Fruit fly (Drosophila melanogaster) whole organism, pupa: ENCODE results near the gene Srp19.

Experiments used
- CG12605 ChIP-seq: fragments of 200-800 bp; sonication (Bioruptor generic); IDR thresholded peaks from 2 replicates; pipeline ENCODE4 v1.3.6; 2022; ENCODE audit warnings: missing biosample characterization, missing genetic modification characterization
- CG13204 ChIP-seq: fragments of 200-800 bp; sonication (Bioruptor generic); optimal IDR thresholded peaks from 2 replicates; lab custom pipeline; 2018; ENCODE audit warnings: missing biosample characterization, mild to moderate bottlenecking, missing genetic modification characterization, moderate library complexity
- CG14655 ChIP-seq: fragments of 200-800 bp; sonication (Bioruptor generic); optimal IDR thresholded peaks from 3 replicates; lab custom pipeline; 2017; ENCODE audit warnings: mild to moderate bottlenecking, missing biosample characterization, missing genetic modification reagents, missing genetic modification characterization
- CG15710 ChIP-seq: fragments of 200-800 bp; sonication (Bioruptor generic); optimal IDR thresholded peaks from 2 replicates; lab custom pipeline; 2018; ENCODE audit warnings: missing biosample characterization, mild to moderate bottlenecking, missing genetic modification characterization, moderate library complexity
- CG17806 ChIP-seq: fragments of 200-800 bp; sonication (Bioruptor generic); optimal IDR thresholded peaks from 2 replicates; lab custom pipeline; 2018; ENCODE audit warnings: missing biosample characterization, mild to moderate bottlenecking, missing genetic modification characterization, moderate library complexity
- CG32121 ChIP-seq: fragments of 200-800 bp; sonication (Bioruptor generic); IDR thresholded peaks from 2 replicates; pipeline ENCODE4 v1.3.6; 2022; ENCODE audit warnings: missing biosample characterization, missing genetic modification characterization
- CG4496 ChIP-seq: fragments of 200-800 bp; sonication (Bioruptor generic); IDR thresholded peaks from 3 replicates; pipeline ENCODE4 v1.3.6; 2022; ENCODE audit warnings: missing biosample characterization, missing genetic modification characterization
- CG8159 ChIP-seq: fragments of 200-800 bp; sonication (Bioruptor generic); optimal IDR thresholded peaks from 3 replicates; lab custom pipeline; 2018; ENCODE audit warnings: missing biosample characterization, mild to moderate bottlenecking, missing genetic modification characterization, moderate library complexity
- CG8301 ChIP-seq: fragments of 200-800 bp; sonication (Bioruptor generic); optimal IDR thresholded peaks from 2 replicates; lab custom pipeline; 2018; ENCODE audit warnings: missing biosample characterization, mild to moderate bottlenecking, missing genetic modification characterization
- CG9948 ChIP-seq: fragments of 200-800 bp; sonication (Bioruptor generic); optimal IDR thresholded peaks from 2 replicates; lab custom pipeline; 2018; ENCODE audit warnings: missing biosample characterization, mild to moderate bottlenecking, missing genetic modification characterization, moderate library complexity
- D1 ChIP-seq: fragments of 200-800 bp; sonication (Bioruptor generic); optimal IDR thresholded peaks from 2 replicates; lab custom pipeline; 2018; ENCODE audit warnings: missing biosample characterization, mild to moderate bottlenecking, missing genetic modification characterization, moderate library complexity
- EcR ChIP-seq: fragments of 200-800 bp; sonication (Bioruptor generic); optimal IDR thresholded peaks from 3 replicates; lab custom pipeline; 2019; ENCODE audit warnings: missing biosample characterization, missing genetic modification characterization, mild to moderate bottlenecking, moderate library complexity, missing genetic modification reagents
- Ets98B ChIP-seq: fragments of 200-800 bp; sonication (Bioruptor generic); IDR thresholded peaks from 2 replicates; pipeline ENCODE4 v1.3.6; 2022; ENCODE audit warnings: missing biosample characterization, missing genetic modification characterization
- Pif1B ChIP-seq: fragments of 200-800 bp; sonication (Bioruptor generic); optimal IDR thresholded peaks from 3 replicates; lab custom pipeline; 2016; ENCODE audit warnings: missing biosample characterization, missing genetic modification characterization
- Snoo ChIP-seq: fragments of 200-800 bp; sonication (Bioruptor generic); optimal IDR thresholded peaks from 3 replicates; lab custom pipeline; 2017; ENCODE audit warnings: missing biosample characterization, mild to moderate bottlenecking, missing genetic modification characterization, inconsistent platforms
- fd96Ca ChIP-seq: fragments of 200-800 bp; sonication (Bioruptor generic); IDR thresholded peaks from 3 replicates; pipeline ENCODE4 v1.3.6; 2022; ENCODE audit warnings: missing biosample characterization, missing genetic modification characterization
- gl ChIP-seq: fragments of 200-800 bp; sonication (Bioruptor generic); optimal IDR thresholded peaks from 2 replicates; lab custom pipeline; 2018; ENCODE audit warnings: missing biosample characterization, mild to moderate bottlenecking, missing genetic modification characterization
- rn ChIP-seq: fragments of 200-800 bp; sonication (Bioruptor generic); IDR thresholded peaks from 2 replicates; pipeline ENCODE4 v1.3.6; 2022; ENCODE audit warnings: missing biosample characterization, missing genetic modification characterization

Gene Srp19

DNA sequence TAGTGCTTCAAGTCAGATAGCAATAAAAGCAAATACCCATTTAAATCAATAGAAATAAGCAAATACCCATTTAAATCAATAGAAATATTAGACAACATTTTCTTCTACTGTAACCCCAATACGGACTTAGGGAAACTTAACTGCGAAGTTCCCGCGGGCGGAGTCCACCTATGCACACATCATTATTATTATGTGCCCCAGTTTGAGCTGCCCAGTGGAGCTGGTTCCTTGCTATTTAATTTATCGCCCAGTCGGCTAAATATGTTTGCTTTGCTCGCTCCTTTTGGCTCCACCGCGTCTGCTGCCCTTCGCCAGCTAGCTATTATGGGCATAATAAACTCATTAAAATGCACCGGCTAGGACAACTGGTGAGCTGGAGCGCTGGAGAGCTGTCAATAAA is 47.2 kb downstream of the Srp19 start:
- TF ChIP-seq CG12605 (GFP tag; lab: Robert Waterston, UW): no peak
- TF ChIP-seq rn (GFP tag; lab: Robert Waterston, UW): no peak
- no peak for TF ChIP-seq EcR (GFP tag; lab: Kevin White, UChicago)
- no peak for TF ChIP-seq gl (tag; lab: Kevin White, UChicago)
- TF ChIP-seq CG9948 (tag; lab: Kevin White, UChicago): no peak
- TF ChIP-seq fd96Ca: no peak
- no peak for TF ChIP-seq CG15710 (tag; lab: Kevin White, UChicago)
- TF ChIP-seq CG14655: no peak
- TF ChIP-seq Snoo: no peak
- TF ChIP-seq CG13204 (GFP tag; lab: Kevin White, UChicago): no peak
- no peak for TF ChIP-seq CG8301
- TF ChIP-seq D1 (tag; lab: Kevin White, UChicago): no peak
- no peak for TF ChIP-seq Ets98B (GFP tag; lab: Robert Waterston, UW)
- TF ChIP-seq CG32121 (GFP tag; lab: Robert Waterston, UW): no peak
- TF ChIP-seq CG17806 (tag; lab: Kevin White, UChicago): no peak
- no peak for TF ChIP-seq Pif1B (GFP tag; lab: Kevin White, UChicago)
- no peak for TF ChIP-seq CG4496
- TF ChIP-seq CG8159 (tag; lab: Kevin White, UChicago): no peak
